Worm (Caenorhabditis elegans) whole organism, midembryonic: Measurements from ENCODE around the gene C18A11.1.

Source experiments
- flt-1 ChIP-seq: fragments of 200-800 bp; sonication (Bioruptor generic); IDR thresholded peaks from 2 replicates; pipeline ENCODE4 v1.3.6; 2022; ENCODE audit warnings: missing genetic modification characterization, missing compliant biosample characterization
- klf-2 ChIP-seq: fragments of 200-800 bp; sonication (Bioruptor generic); conservative IDR thresholded peaks from 2 replicates; pipeline ENCODE4 v1.3.6; 2022; ENCODE audit warnings: missing genetic modification reagents, missing genetic modification characterization, missing compliant biosample characterization
- ref-1 ChIP-seq: fragments of 200-800 bp; sonication (Bioruptor generic); conservative IDR thresholded peaks from 2 replicates; pipeline ENCODE4 v1.3.6; 2022; ENCODE audit warnings: missing genetic modification reagents, missing genetic modification characterization, missing compliant biosample characterization

DNA sequence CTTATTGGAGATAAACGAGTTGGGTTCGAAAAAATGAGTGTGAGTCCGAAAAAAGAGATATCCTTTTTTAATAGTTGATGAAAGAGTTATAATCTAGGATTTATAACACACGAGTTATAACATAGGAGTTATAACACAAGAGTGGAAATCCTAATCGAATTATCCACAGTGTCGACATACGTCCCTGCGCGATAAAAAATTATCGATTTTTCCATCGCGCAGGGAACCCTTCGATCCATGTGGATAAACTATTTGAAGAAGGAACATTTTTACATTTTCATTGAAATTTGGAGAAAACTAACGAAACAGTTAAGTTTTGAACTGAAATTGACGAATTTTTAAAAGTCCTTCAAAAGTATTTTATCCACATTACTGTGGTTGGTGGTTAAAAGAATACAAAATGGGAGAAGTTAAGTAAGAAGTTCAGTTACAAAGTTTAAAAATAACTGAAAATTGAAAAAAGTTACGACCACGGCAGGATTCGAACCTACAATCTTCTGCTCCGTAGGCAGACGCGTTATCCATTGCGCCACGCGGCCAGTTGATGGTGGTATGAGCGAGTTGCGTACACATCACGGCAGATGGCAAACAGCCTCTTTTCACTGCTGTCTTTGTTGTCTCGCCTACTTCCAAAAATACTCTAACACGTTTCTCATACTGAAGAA is 32.8 kb upstream of the C18A11.1 start:
- TF ChIP-seq flt-1, result peak; percentile 80
- no peak for TF ChIP-seq klf-2 (GFP tag; lab: Robert Waterston, UW)
- TF ChIP-seq ref-1 (GFP tag; lab: Robert Waterston, UW), result 0 out of 2 replicates have a peak, but pooled peaks have one; percentile 26
